Fruit fly (Drosophila melanogaster): Measurements from ENCODE around the gene Tsp26A.
A peak's percentile ranks its signal among the peaks of the same experiment; 100 is the strongest.

Tsp26A gene

DNA sequence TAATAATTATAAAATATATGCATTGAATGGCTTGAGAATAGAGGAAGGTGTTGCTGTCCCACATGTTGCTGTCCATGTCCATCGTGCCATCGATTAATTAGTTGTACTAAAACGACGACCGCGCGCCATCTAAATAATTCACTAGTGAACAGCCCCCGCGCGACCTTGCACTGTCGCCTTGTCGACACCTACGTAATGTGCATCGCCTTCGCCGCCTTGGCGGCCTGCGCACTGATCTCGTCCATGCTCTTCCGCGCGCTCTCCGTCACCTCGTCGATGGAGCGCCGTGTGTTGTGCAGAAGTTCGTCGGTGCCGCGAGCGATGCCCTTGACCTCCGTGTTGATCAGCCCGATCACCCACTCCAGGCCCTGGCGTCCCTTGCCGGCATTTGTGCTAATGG, 46.8 kb downstream of the Tsp26A start:
- TF ChIP-seq sr (GFP tag; IDR thresholded peaks at IDR 0.05) (peak; percentile 83), amos (GFP tag; IDR thresholded peaks at IDR 0.05; ENCODE audit: partially characterized antibody) (0 out of 2 replicates have a peak, but pooled peaks have one; percentile 11), CG8089 (GFP tag; optimal IDR thresholded peaks at IDR 0.05) (no peak), ftz-f1 (GFP tag; optimal IDR thresholded peaks at IDR 0.05) (peak; percentile 1), CG4854 (GFP tag; optimal IDR thresholded peaks at IDR 0.05) (no peak), grn (GFP tag; optimal IDR thresholded peaks at IDR 0.05) (no peak), Med (GFP tag) (peak; percentile 79), CG16815 (GFP tag; optimal IDR thresholded peaks at IDR 0.05) (no peak), CG6175 (GFP tag; IDR thresholded peaks at IDR 0.05) (0 out of 3 replicates have a peak, but pooled peaks have one; percentile 23)

DNA sequence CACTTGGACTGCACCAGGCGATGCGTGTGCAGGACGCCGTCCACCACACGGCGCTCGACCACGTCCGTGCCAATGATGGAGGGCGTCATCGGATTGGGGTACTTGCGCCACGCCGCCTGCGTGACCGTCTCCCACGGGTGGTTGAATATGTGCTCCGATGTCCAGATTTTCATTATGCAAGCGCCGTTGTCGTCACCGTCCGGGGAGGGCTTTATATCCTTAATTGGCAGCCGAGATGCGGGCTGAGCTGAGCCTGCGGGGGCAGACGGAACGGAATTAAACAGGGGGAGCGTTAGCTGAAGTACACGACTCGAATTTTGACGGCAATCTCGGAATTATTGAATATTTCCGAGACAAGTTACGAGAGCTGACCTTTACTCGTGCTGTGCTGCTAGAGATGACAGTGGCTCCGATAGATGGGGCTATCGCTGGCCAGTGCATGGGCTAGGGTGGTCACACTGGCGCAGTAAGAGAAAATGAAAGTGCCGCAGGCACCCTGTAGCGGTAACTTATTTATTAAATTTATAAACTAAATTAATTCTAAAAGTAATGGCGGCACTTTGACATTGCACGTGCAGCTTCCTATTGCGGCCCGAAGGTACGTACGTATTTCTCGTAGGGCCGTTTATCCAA, 47.6 kb downstream of the Tsp26A start, which contains the start of gene IPIP:
Gene IPIP, plus strand, starts transcription at position 475 of the 633 bp plus-strand sequence.
- TF ChIP-seq Bteb2 (GFP tag; optimal IDR thresholded peaks at IDR 0.05) (no peak), Usf (GFP tag; optimal IDR thresholded peaks at IDR 0.05) (no peak), HmgZ (tag; optimal IDR thresholded peaks at IDR 0.05) (peak; percentile 59), tll (GFP tag; optimal IDR thresholded peaks at IDR 0.05) (no peak), HLH3B (GFP tag; IDR thresholded peaks at IDR 0.05) (no peak), HLH54F (GFP tag; optimal IDR thresholded peaks at IDR 0.05) (peak; percentile 34), chm (GFP tag; IDR thresholded peaks at IDR 0.05) (peak; percentile 58), ham (GFP tag; IDR thresholded peaks at IDR 0.05) (no peak), CG11398 (GFP tag; optimal IDR thresholded peaks at IDR 0.05) (no peak), sim (GFP tag; IDR thresholded peaks at IDR 0.05) (0 out of 2 replicates have a peak, but pooled peaks have one; percentile 31), H15 (GFP tag; IDR thresholded peaks at IDR 0.05) (peak; percentile 51; the same call in 1 of the 3 replicates), ranshi (GFP tag; IDR thresholded peaks at IDR 0.05) (0 out of 2 replicates have a peak, but pooled peaks have one; percentile 27), CG7357 (GFP tag; IDR thresholded peaks at IDR 0.05) (no peak), Xrp1 (GFP tag; IDR thresholded peaks at IDR 0.05) (no peak), fru (optimal IDR thresholded peaks at IDR 0.05) (no peak), gfzf (GFP tag; optimal IDR thresholded peaks at IDR 0.05) (peak; percentile 29), CG3847 (GFP tag; IDR thresholded peaks at IDR 0.05) (peak; percentile 70), ci (GFP tag; IDR thresholded peaks at IDR 0.05) (peak; percentile 79), jing (GFP tag; optimal IDR thresholded peaks at IDR 0.05) (no peak), CG2129 (GFP tag; IDR thresholded peaks at IDR 0.05; ENCODE audit: partially characterized antibody) (peak; percentile 41), danr (GFP tag; IDR thresholded peaks at IDR 0.05) (no peak), pum (GFP tag; optimal IDR thresholded peaks at IDR 0.05) (no peak), trem (tag; optimal IDR thresholded peaks at IDR 0.05) (peak; percentile 36), eyg (GFP tag; optimal IDR thresholded peaks at IDR 0.05) (no peak), Scr (GFP tag; IDR thresholded peaks at IDR 0.05; ENCODE audit: partially characterized antibody) (peak; percentile 79), CG12942 (GFP tag; optimal IDR thresholded peaks at IDR 0.05) (no peak), ro (GFP tag; IDR thresholded peaks at IDR 0.05) (no peak; the same call in 1 of the 2 replicates), gsb-n (tag; optimal IDR thresholded peaks at IDR 0.05) (no peak), BEAF-32 (GFP tag; optimal IDR thresholded peaks at IDR 0.05) (peak; percentile 86), Nf-YA (GFP tag; IDR thresholded peaks at IDR 0.05) (peak; percentile 39; the same call in 1 of the 2 replicates), CG18619 (GFP tag; optimal IDR thresholded peaks at IDR 0.05) (peak; percentile 4), corto (GFP tag; optimal IDR thresholded peaks at IDR 0.05) (no peak), CG12299 (tag; optimal IDR thresholded peaks at IDR 0.05) (no peak), dmrt99B (tag; optimal IDR thresholded peaks at IDR 0.05) (no peak), tio (GFP tag; optimal IDR thresholded peaks at IDR 0.05) (no peak), CG11247 (GFP tag; IDR thresholded peaks at IDR 0.05) (peak; percentile 44; the same call in 1 of the 2 replicates), CG7839 (tag; optimal IDR thresholded peaks at IDR 0.05) (no peak), CG10431 (GFP tag; optimal IDR thresholded peaks at IDR 0.05) (peak; percentile 57), CG1647 (GFP tag; optimal IDR thresholded peaks at IDR 0.05) (no peak), crc (GFP tag; optimal IDR thresholded peaks at IDR 0.05) (no peak), CG7271 (tag; optimal IDR thresholded peaks at IDR 0.05) (no peak)
